Worm (Caenorhabditis elegans) whole organism, L4 larva: ENCODE measurements around the gene F01G10.9.

Experiments
- F49E8.2 ChIP-seq: sonication (generic microtip); optimal IDR thresholded peaks from 2 replicates; lab custom pipeline; 2016; ENCODE audit warnings: missing compliant biosample characterization, mild to moderate bottlenecking, missing genetic modification characterization, borderline replicate concordance
- T26A8.4 ChIP-seq: fragments of 200-800 bp; sonication (Bioruptor generic); IDR thresholded peaks from 2 replicates; pipeline ENCODE4 v1.3.6; 2022; ENCODE audit warnings: missing genetic modification characterization, missing compliant biosample characterization
- Y105C5A.15 ChIP-seq: fragments of 200-800 bp; sonication (Bioruptor generic); IDR thresholded peaks from 2 replicates; pipeline ENCODE4 v1.3.6; 2022; ENCODE audit warnings: missing genetic modification characterization, missing compliant biosample characterization
- Y48G9A.11 ChIP-seq: fragments of 200-800 bp; sonication (Bioruptor generic); IDR thresholded peaks from 2 replicates; pipeline ENCODE4 v1.3.6; 2022; ENCODE audit warnings: missing genetic modification reagents, missing genetic modification characterization, missing compliant biosample characterization
- Y5F2A.4 ChIP-seq: fragments of 200-800 bp; sonication (Bioruptor generic); optimal IDR thresholded peaks from 2 replicates; lab custom pipeline; 2018; ENCODE audit warnings: mild to moderate bottlenecking, missing genetic modification characterization, missing compliant biosample characterization
- Y75B8A.6 ChIP-seq: fragments of 200-800 bp; sonication (Bioruptor generic); IDR thresholded peaks from 2 replicates; pipeline ENCODE4 v1.3.6; 2022; ENCODE audit warnings: missing genetic modification reagents, missing genetic modification characterization, missing compliant biosample characterization
- aha-1 ChIP-seq: fragments of 150-350 bp; peaks from one replicate; lab custom pipeline; 2014; ENCODE audit warnings: missing biosample characterization, missing genetic modification characterization
- cey-2 ChIP-seq: sonication (generic microtip); optimal IDR thresholded peaks from 3 replicates; lab custom pipeline; 2017; ENCODE audit warnings: missing genetic modification characterization, mild to moderate bottlenecking, missing compliant biosample characterization, antibody characterized with exemption, borderline replicate concordance; ENCODE audit not compliant: insufficient read depth
- daf-16 ChIP-seq, 3 experiments: sonication (generic microtip); optimal IDR thresholded peaks; 2 replicates each; lab custom pipeline; 2016 to 2017; ENCODE audit warnings: missing genetic modification characterization in 3 of 3, missing genetic modification reagents in 3 of 3, mild to moderate bottlenecking in 2 of 3, missing compliant biosample characterization in 2 of 3, missing biosample characterization in 1 of 3, moderate library complexity in 1 of 3
- daf-19 ChIP-seq: fragments of 200-800 bp; sonication (Bioruptor generic); conservative IDR thresholded peaks from 2 replicates; pipeline ENCODE4 v1.3.6; 2022; ENCODE audit warnings: missing genetic modification characterization, missing compliant biosample characterization
- dmd-9 ChIP-seq: fragments of 200-800 bp; sonication (Bioruptor generic); IDR thresholded peaks from 2 replicates; pipeline ENCODE4 v1.3.6; 2022; ENCODE audit warnings: missing genetic modification reagents, missing genetic modification characterization, missing compliant biosample characterization
- dve-1 ChIP-seq: sonication (generic microtip); optimal IDR thresholded peaks from 2 replicates; lab custom pipeline; 2017; ENCODE audit warnings: antibody characterized with exemption, mild to moderate bottlenecking, missing genetic modification characterization, missing compliant biosample characterization; ENCODE audit not compliant: insufficient read depth
- egl-27 ChIP-seq: sonication (generic microtip); optimal IDR thresholded peaks from 3 replicates; lab custom pipeline; 2017; ENCODE audit warnings: missing biosample characterization, missing genetic modification reagents, missing genetic modification characterization
- egl-43 ChIP-seq: fragments of 200-800 bp; sonication (Bioruptor generic); IDR thresholded peaks from 2 replicates; pipeline ENCODE4 v1.3.6; 2022; ENCODE audit warnings: missing genetic modification reagents, missing genetic modification characterization, missing compliant biosample characterization
- gei-8 ChIP-seq: fragments of 200-800 bp; sonication (Bioruptor generic); optimal IDR thresholded peaks from 2 replicates; lab custom pipeline; 2018; ENCODE audit warnings: mild to moderate bottlenecking, missing genetic modification characterization, missing compliant biosample characterization
- hif-1 ChIP-seq, 2 experiments: sonication (generic microtip); optimal IDR thresholded peaks; 2 replicates each; lab custom pipeline; 2016 to 2017; ENCODE audit warnings: missing compliant biosample characterization in 2 of 2, missing genetic modification characterization in 2 of 2, missing genetic modification reagents in 2 of 2, missing genotype in 2 of 2, mild to moderate bottlenecking in 1 of 2
- hlh-11 ChIP-seq: fragments of 200-800 bp; sonication (Bioruptor generic); optimal IDR thresholded peaks from 2 replicates; lab custom pipeline; 2018; ENCODE audit warnings: mild to moderate bottlenecking, missing genetic modification characterization, missing compliant biosample characterization
- jun-1 ChIP-seq: fragments of 150-350 bp; optimal IDR thresholded peaks from 2 replicates; lab custom pipeline; 2014; ENCODE audit warnings: missing biosample characterization, missing genetic modification reagents, missing genetic modification characterization
- lim-7 ChIP-seq: fragments of 200-800 bp; sonication (Bioruptor generic); IDR thresholded peaks from 2 replicates; pipeline ENCODE4 v1.3.6; 2022; ENCODE audit warnings: missing genetic modification characterization, missing compliant biosample characterization
- lsy-2 ChIP-seq, 2 experiments: fragments of 150-350 bp in 1 of 2; sonication (generic microtip) in 1 of 2; optimal IDR thresholded peaks; 2 replicates each; lab custom pipeline; 2014 to 2017; ENCODE audit warnings: missing biosample characterization in 2 of 2, missing genetic modification characterization in 2 of 2
- madf-9 ChIP-seq: fragments of 200-800 bp; sonication (Bioruptor generic); conservative IDR thresholded peaks from 2 replicates; pipeline ENCODE4 v1.3.6; 2022; ENCODE audit warnings: missing genetic modification reagents, missing genetic modification characterization, missing compliant biosample characterization
- mdt-29 ChIP-seq: fragments of 200-800 bp; sonication (Bioruptor generic); IDR thresholded peaks from 2 replicates; pipeline ENCODE4 v1.3.6; 2022; ENCODE audit warnings: missing genetic modification reagents, missing genetic modification characterization, missing compliant biosample characterization
- mep-1 ChIP-seq: fragments of 150-350 bp; sonication (generic microtip); optimal IDR thresholded peaks from 3 replicates; lab custom pipeline; 2014; ENCODE audit warnings: missing biosample characterization, missing genetic modification characterization
- mxl-3 ChIP-seq: fragments of 200-800 bp; sonication (Bioruptor generic); optimal IDR thresholded peaks from 2 replicates; lab custom pipeline; 2018; ENCODE audit warnings: mild to moderate bottlenecking, missing genetic modification characterization, missing compliant biosample characterization
- nhr-10 ChIP-seq: fragments of 150-350 bp; optimal IDR thresholded peaks from 2 replicates; lab custom pipeline; 2014; ENCODE audit warnings: missing biosample characterization, missing genetic modification characterization
- nhr-102 ChIP-seq: sonication (generic microtip); optimal IDR thresholded peaks from 2 replicates; lab custom pipeline; 2016; ENCODE audit warnings: mild to moderate bottlenecking, missing genetic modification characterization, moderate library complexity, missing compliant biosample characterization
- nhr-237 ChIP-seq: sonication (generic microtip); optimal IDR thresholded peaks from 2 replicates; lab custom pipeline; 2017; ENCODE audit warnings: missing biosample characterization, missing genetic modification characterization
- nhr-28 ChIP-seq: fragments of 150-350 bp; optimal IDR thresholded peaks from 2 replicates; lab custom pipeline; 2014; ENCODE audit warnings: missing biosample characterization, missing genetic modification characterization
- nhr-42 ChIP-seq: fragments of 200-800 bp; sonication (Bioruptor generic); IDR thresholded peaks from 2 replicates; pipeline ENCODE4 v1.3.6; 2022; ENCODE audit warnings: missing genetic modification characterization, missing compliant biosample characterization
- nhr-48 ChIP-seq: sonication (generic microtip); optimal IDR thresholded peaks from 2 replicates; lab custom pipeline; 2016; ENCODE audit warnings: mild to moderate bottlenecking, missing genetic modification characterization, missing compliant biosample characterization
- nhr-6 ChIP-seq: fragments of 150-350 bp; optimal IDR thresholded peaks from 2 replicates; lab custom pipeline; 2014; ENCODE audit warnings: missing biosample characterization, missing genetic modification characterization
- nhr-76 ChIP-seq: fragments of 150-350 bp; optimal IDR thresholded peaks from 2 replicates; lab custom pipeline; 2014; ENCODE audit warnings: missing biosample characterization, missing genetic modification characterization
- nhr-77 ChIP-seq: fragments of 150-350 bp; optimal IDR thresholded peaks from 2 replicates; lab custom pipeline; 2014; ENCODE audit warnings: missing biosample characterization, missing genetic modification characterization
- pqm-1 ChIP-seq: sonication (generic microtip); optimal IDR thresholded peaks from 2 replicates; lab custom pipeline; 2017; ENCODE audit warnings: missing biosample characterization, missing genetic modification characterization
- snpc-4 ChIP-seq: fragments of 150-350 bp; optimal IDR thresholded peaks from 2 replicates; lab custom pipeline; 2014; ENCODE audit warnings: missing biosample characterization, missing genetic modification characterization
- spr-1 ChIP-seq: sonication (generic microtip); optimal IDR thresholded peaks from 2 replicates; lab custom pipeline; 2016; ENCODE audit warnings: mild to moderate bottlenecking, missing genetic modification characterization, missing compliant biosample characterization
- tag-97 ChIP-seq: fragments of 200-800 bp; sonication (Bioruptor generic); IDR thresholded peaks from 2 replicates; pipeline ENCODE4 v1.3.6; 2022; ENCODE audit warnings: missing genetic modification characterization, missing compliant biosample characterization
- vab-7 ChIP-seq: fragments of 200-800 bp; sonication (Bioruptor generic); IDR thresholded peaks from 2 replicates; pipeline ENCODE4 v1.3.6; 2022; ENCODE audit warnings: missing genetic modification reagents, missing genetic modification characterization, missing compliant biosample characterization
- zfp-3 ChIP-seq: fragments of 200-800 bp; sonication (Bioruptor generic); conservative IDR thresholded peaks from 2 replicates; pipeline ENCODE4 v1.3.6; 2022; ENCODE audit warnings: missing genetic modification reagents, missing genetic modification characterization, missing compliant biosample characterization
- zip-11 ChIP-seq: fragments of 200-800 bp; sonication (Bioruptor generic); IDR thresholded peaks from 2 replicates; pipeline ENCODE4 v1.3.6; 2022; ENCODE audit warnings: missing genetic modification characterization, missing compliant biosample characterization
- ztf-7 ChIP-seq: fragments of 150-350 bp; optimal IDR thresholded peaks from 2 replicates; lab custom pipeline; 2014; ENCODE audit warnings: missing biosample characterization, missing genetic modification characterization

The F01G10.9 gene

DNA sequence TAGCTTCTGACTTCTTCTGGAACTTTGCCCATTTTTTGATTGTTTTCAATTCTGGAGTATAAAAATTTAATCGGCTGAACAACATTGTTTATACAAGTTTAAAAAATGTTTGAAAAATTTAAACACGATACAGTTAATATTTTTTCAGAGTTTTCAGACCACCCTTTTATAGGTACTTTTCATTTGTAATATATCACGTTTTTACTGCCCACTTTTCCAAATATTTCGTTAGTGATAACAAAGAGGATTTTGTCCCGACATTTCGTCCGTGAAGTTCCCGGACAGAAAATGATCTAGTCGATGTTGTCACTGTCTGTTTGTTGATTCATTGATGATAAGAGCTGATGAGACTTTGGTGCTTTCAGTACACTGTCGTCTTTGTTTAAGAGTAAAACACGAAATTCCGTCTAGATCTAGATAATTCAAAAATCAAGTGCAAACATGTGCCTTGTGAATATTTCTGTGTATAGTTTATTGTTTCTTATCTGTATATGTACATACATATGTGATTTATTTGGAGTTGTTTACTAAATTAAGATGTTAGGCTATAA lies 24.1 kb downstream of the F01G10.9 start, which contains the start of gene ech-9:
ech-9 (minus strand) TSS at position 51 of the 551 bp plus-strand sequence.
- peak; percentile 2 for TF ChIP-seq hlh-11 (tag; lab: Kevin White, UChicago)
- peak; percentile 30 for TF ChIP-seq pqm-1
- TF ChIP-seq zip-11 (GFP tag; lab: Robert Waterston, UW), result no peak
- TF ChIP-seq lim-7 (GFP tag; lab: Robert Waterston, UW), result no peak
- 0 out of 2 replicates have a peak, but pooled peaks have one; percentile 21 for TF ChIP-seq Y75B8A.6 (GFP tag; lab: Robert Waterston, UW)
- no peak for TF ChIP-seq daf-16 (GFP tag; optimal IDR thresholded peaks at IDR 0.05; lab: Kevin White, UChicago)
- peak; percentile 54 for TF ChIP-seq daf-16 (tag; optimal IDR thresholded peaks at IDR 0.05; lab: Kevin White, UChicago)
- TF ChIP-seq lsy-2 (tag; optimal IDR thresholded peaks at IDR 0.05; lab: Kevin White, UChicago), result no peak
- no peak for TF ChIP-seq hif-1 (tag; optimal IDR thresholded peaks at IDR 0.05; lab: Kevin White, UChicago)
- peak; percentile 13 for TF ChIP-seq nhr-28
- TF ChIP-seq Y105C5A.15 (GFP tag; lab: Robert Waterston, UW), result no peak

DNA sequence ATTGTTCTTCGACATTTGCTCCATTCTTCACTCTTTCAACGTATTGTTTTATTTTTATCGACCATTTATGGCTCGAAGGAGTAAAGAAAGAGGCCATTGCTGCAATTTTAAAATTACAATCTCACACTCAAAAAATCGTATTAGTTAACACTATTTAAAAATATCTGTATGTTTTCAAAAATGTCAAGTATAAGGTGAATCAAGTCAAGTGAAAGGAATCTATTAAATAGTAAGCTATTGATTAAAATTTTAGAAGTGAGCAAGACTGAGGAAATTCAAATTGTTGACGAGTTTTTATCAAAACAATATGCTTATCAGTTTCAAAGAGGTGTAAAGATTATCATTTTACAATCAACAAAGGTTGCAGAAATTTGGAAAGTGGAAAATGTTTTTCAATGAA lies 27.0 kb downstream of the F01G10.9 start, which contains the start of gene F01G10.4:
F01G10.4 (minus strand) TSS at position 101 of the 400 bp plus-strand sequence.
- TF ChIP-seq nhr-76 (tag; lab: Kevin White, UChicago) (no peak), nhr-42 (no peak), gei-8 (GFP tag; lab: Kevin White, UChicago) (no peak), egl-27 (tag; lab: Kevin White, UChicago) (no peak), egl-43 (GFP tag; lab: Robert Waterston, UW) (no peak), mxl-3 (no peak), T26A8.4 (no peak), F49E8.2 (tag; lab: Kevin White, UChicago) (no peak)

ce11 chrIV:10230971-10231370 lies 28.5 kb downstream of the F01G10.9 start, which contains the start of gene F01G10.5:
Gene F01G10.5 (minus strand): TSS chrIV:10231071.
- TF ChIP-seq vab-7 (GFP tag; lab: Robert Waterston, UW), result no peak
- no peak for TF ChIP-seq pqm-1
- TF ChIP-seq dmd-9 (GFP tag; lab: Robert Waterston, UW), result no peak
- no peak for TF ChIP-seq nhr-6 (tag; lab: Kevin White, UChicago)
- TF ChIP-seq daf-19 (GFP tag; lab: Robert Waterston, UW), result no peak
- TF ChIP-seq zfp-3 (GFP tag; lab: Robert Waterston, UW), result no peak
- TF ChIP-seq, all 104 proteins: peak for 0

DNA sequence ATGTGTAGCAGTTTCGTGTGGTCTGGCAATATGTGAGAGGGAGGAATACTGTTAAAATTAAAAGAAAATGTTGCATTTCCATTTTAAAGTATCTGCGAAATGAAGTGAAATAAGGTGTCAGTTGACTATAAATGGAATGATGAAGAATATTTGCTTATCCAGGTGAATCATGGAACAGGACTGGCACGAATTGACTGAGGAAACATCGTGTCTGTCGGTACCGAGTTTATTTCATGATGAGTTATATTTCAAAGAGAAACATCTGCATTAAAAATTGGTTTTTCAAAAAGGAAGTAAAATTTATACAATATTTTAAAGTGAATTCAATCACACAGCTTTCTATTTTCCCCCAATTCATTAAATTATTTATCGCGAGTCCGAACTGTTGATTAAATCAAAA lies 31.9 kb downstream of the F01G10.9 start, which contains the start of gene F01G10.6:
F01G10.6 (minus strand) TSS at position 101 of the 400 bp plus-strand sequence.
- TF ChIP-seq egl-27 (tag; lab: Kevin White, UChicago) (no peak), madf-9 (GFP tag; lab: Robert Waterston, UW) (no peak), aha-1 (tag; lab: Kevin White, UChicago) (no peak), hlh-11 (tag; lab: Kevin White, UChicago) (no peak), dve-1 (tag; lab: Kevin White, UChicago) (no peak), dmd-9 (GFP tag; lab: Robert Waterston, UW) (no peak), nhr-77 (tag; lab: Kevin White, UChicago) (no peak), zfp-3 (GFP tag; lab: Robert Waterston, UW) (no peak)

ce11 chrIV:10223723-10224122 lies 35.7 kb downstream of the F01G10.9 start, which contains the start of gene nas-12:
Gene nas-12 (plus strand): TSS chrIV:10224023.
- TF ChIP-seq dve-1 (tag; lab: Kevin White, UChicago) (no peak), nhr-48 (tag; lab: Kevin White, UChicago) (no peak), mep-1 (no peak), mdt-29 (GFP tag; lab: Robert Waterston, UW) (no peak), Y5F2A.4 (no peak), nhr-102 (no peak), Y48G9A.11 (GFP tag; lab: Robert Waterston, UW) (no peak), nhr-237 (tag; lab: Kevin White, UChicago) (no peak), jun-1 (tag; lab: Kevin White, UChicago) (no peak), nhr-10 (tag; lab: Kevin White, UChicago) (no peak), cey-2 (no peak), tag-97 (GFP tag; lab: Robert Waterston, UW) (no peak), daf-19 (GFP tag; lab: Robert Waterston, UW) (no peak), lsy-2 (tag; optimal IDR thresholded peaks at IDR 0.05; lab: Kevin White, UChicago) (no peak), snpc-4 (tag; lab: Kevin White, UChicago) (no peak), spr-1 (tag; lab: Kevin White, UChicago) (no peak), ztf-7 (tag; lab: Kevin White, UChicago) (no peak)
